Fruit fly (Drosophila melanogaster): ENCODE data around the gene CG3744.

Gene CG3744

dm6 chr3R:24850420-24850819 is 26.0 kb downstream of the CG3744 start, which contains the start of gene CG7006 (continued):
- TF ChIP-seq mam (GFP tag; optimal IDR thresholded peaks at IDR 0.05) (peak; percentile 91), CG11456 (GFP tag; IDR thresholded peaks at IDR 0.05) (peak; percentile 85), CG32532 (GFP tag; IDR thresholded peaks at IDR 0.05) (peak; percentile 70; the same call in 1 of the 2 replicates), bab2 (GFP tag; optimal IDR thresholded peaks at IDR 0.05) (peak; percentile 80), peb (GFP tag; IDR thresholded peaks at IDR 0.05) (peak; percentile 11; the same call in 1 of the 2 replicates), Doc3 (GFP tag; IDR thresholded peaks at IDR 0.05; ENCODE audit: partially characterized antibody) (peak; percentile 47; the same call in 1 of the 3 replicates), Chrac-16 (GFP tag; optimal IDR thresholded peaks at IDR 0.05) (peak; percentile 70), caup (GFP tag; optimal IDR thresholded peaks at IDR 0.05; ENCODE audit: severe bottlenecking) (peak; percentile 80), CG8359 (GFP tag; optimal IDR thresholded peaks at IDR 0.05; ENCODE audit: borderline replicate concordance) (no peak), CrebB (tag; optimal IDR thresholded peaks at IDR 0.05) (peak; percentile 2), lov (optimal IDR thresholded peaks at IDR 0.05) (no peak), lov (GFP tag; IDR thresholded peaks at IDR 0.05) (no peak), br (optimal IDR thresholded peaks at IDR 0.05) (no peak), Usf (GFP tag; optimal IDR thresholded peaks at IDR 0.05) (peak; percentile 55), Sry-β (GFP tag; optimal IDR thresholded peaks at IDR 0.05) (no peak), mirr (GFP tag; optimal IDR thresholded peaks at IDR 0.05) (peak; percentile 32), Ada2b (GFP tag; IDR thresholded peaks at IDR 0.05) (no peak), CG3065 (GFP tag; optimal IDR thresholded peaks at IDR 0.05) (peak; percentile 49), Dp (GFP tag; optimal IDR thresholded peaks at IDR 0.05) (peak; percentile 98), Mad (GFP tag; optimal IDR thresholded peaks at IDR 0.05) (peak; percentile 50), Gug (GFP tag; IDR thresholded peaks at IDR 0.05) (no peak; the same call in 2 of the 4 replicates), pita (GFP tag; optimal IDR thresholded peaks at IDR 0.05) (no peak), zfh2 (GFP tag; optimal IDR thresholded peaks at IDR 0.05) (peak; percentile 91), onecut (GFP tag; IDR thresholded peaks at IDR 0.05) (no peak; the same call in 1 of the 2 replicates), exex (tag; optimal IDR thresholded peaks at IDR 0.05) (no peak), kah (GFP tag; optimal IDR thresholded peaks at IDR 0.05) (no peak), Abd-B (GFP tag; optimal IDR thresholded peaks at IDR 0.05) (peak; percentile 27), Taf1 (GFP tag; IDR thresholded peaks at IDR 0.05) (peak; percentile 41; the same call in 1 of the 2 replicates), CG4404 (GFP tag; IDR thresholded peaks at IDR 0.05) (peak; percentile 31; the same call in 1 of the 2 replicates), Kr (GFP tag; optimal IDR thresholded peaks at IDR 0.05) (no peak), Ssrp (tag; optimal IDR thresholded peaks at IDR 0.05) (no peak), Blimp-1 (GFP tag; optimal IDR thresholded peaks at IDR 0.05) (no peak), Hmx (GFP tag; optimal IDR thresholded peaks at IDR 0.05) (no peak), stwl (tag; optimal IDR thresholded peaks at IDR 0.05) (peak; percentile 95), Bdp1 (GFP tag; optimal IDR thresholded peaks at IDR 0.05) (peak; percentile 61), B-H1 (GFP tag; IDR thresholded peaks at IDR 0.05) (no peak), jing (GFP tag; optimal IDR thresholded peaks at IDR 0.05) (no peak), CG14965 (GFP tag; optimal IDR thresholded peaks at IDR 0.05; ENCODE audit: borderline replicate concordance) (peak; percentile 33), CG18764 (GFP tag; optimal IDR thresholded peaks at IDR 0.05) (peak; percentile 73), CG30431 (GFP tag; optimal IDR thresholded peaks at IDR 0.05) (no peak), Hr78 (GFP tag; optimal IDR thresholded peaks at IDR 0.05) (no peak), CG1603 (tag; optimal IDR thresholded peaks at IDR 0.05) (peak; percentile 86), pan (optimal IDR thresholded peaks at IDR 0.05) (no peak), pan (GFP tag; optimal IDR thresholded peaks at IDR 0.05 in 1 of 2, IDR thresholded peaks at IDR 0.05 in 1 of 2) (peak in 1 of 2 experiments; percentile 60), amos (GFP tag; IDR thresholded peaks at IDR 0.05; ENCODE audit: partially characterized antibody) (peak; percentile 85), CG7963 (GFP tag; IDR thresholded peaks at IDR 0.05; ENCODE audit: partially characterized antibody) (peak; percentile 28; the same call in 2 of the 3 replicates), abd-A (tag; optimal IDR thresholded peaks at IDR 0.05) (no peak), Atf-2 (GFP tag; optimal IDR thresholded peaks at IDR 0.05) (peak; percentile 58), CG1602 (GFP tag; optimal IDR thresholded peaks at IDR 0.05) (peak; percentile 56), CG14860 (GFP tag; IDR thresholded peaks at IDR 0.05; ENCODE audit: partially characterized antibody) (peak; percentile 61), so (GFP tag; IDR thresholded peaks at IDR 0.05) (no peak)

Measured in whole organism, embryonic.